In genomic region chrX:4143260-4144018, ce11 we compare ENCODE assay signal across 2 worm cellular contexts.
A peak's percentile ranks its signal among the peaks of the same experiment; 100 is the strongest.
TF ChIP-seq lines count a peak whose summit lies in the region.

No protein-coding gene starts in this region.

TF ChIP-seq in whole organism, L1 larva, 84 proteins besides CTCF, POLR2A, EP300 and RAD21 (continued from another document):
- peak in 1 of 2 experiments; percentile 4 for TF ChIP-seq lin-35 (GFP tag; optimal IDR thresholded peaks at IDR 0.05; lab: Kevin White, UChicago)
- TF ChIP-seq fkh-4 (tag; optimal IDR thresholded peaks at IDR 0.05; lab: Kevin White, UChicago; ENCODE audit: borderline replicate concordance), result no peak
- TF ChIP-seq ztf-11 (tag; optimal IDR thresholded peaks at IDR 0.05; lab: Kevin White, UChicago), result no peak
- TF ChIP-seq sox-4 (tag; optimal IDR thresholded peaks at IDR 0.05; lab: Kevin White, UChicago), result no peak
- TF ChIP-seq ztf-4 (tag; optimal IDR thresholded peaks at IDR 0.05; lab: Kevin White, UChicago), result peak; percentile 51
- no peak for TF ChIP-seq fos-1 (tag; optimal IDR thresholded peaks at IDR 0.05; lab: Kevin White, UChicago)
- no peak for TF ChIP-seq C04F5.9 (tag; optimal IDR thresholded peaks at IDR 0.05; lab: Kevin White, UChicago)
- no peak for TF ChIP-seq ces-1 (GFP tag; optimal IDR thresholded peaks at IDR 0.05; lab: Kevin White, UChicago)
- TF ChIP-seq nhr-20 (tag; optimal IDR thresholded peaks at IDR 0.05; lab: Kevin White, UChicago), result no peak
- TF ChIP-seq zag-1 (tag; optimal IDR thresholded peaks at IDR 0.05; lab: Kevin White, UChicago), result no peak
- TF ChIP-seq nhr-85 (tag; lab: Kevin White, UChicago), result no peak
- no peak for TF ChIP-seq egl-27 (tag; optimal IDR thresholded peaks at IDR 0.05; lab: Kevin White, UChicago)
- TF ChIP-seq nhr-11 (tag; optimal IDR thresholded peaks at IDR 0.05; lab: Kevin White, UChicago), result no peak
- peak; percentile 43 for TF ChIP-seq fkh-8 (tag; optimal IDR thresholded peaks at IDR 0.05; lab: Kevin White, UChicago)
- TF ChIP-seq snpc-4 (tag; optimal IDR thresholded peaks at IDR 0.05; lab: Kevin White, UChicago), result no peak
- TF ChIP-seq ceh-8 (GFP tag; optimal IDR thresholded peaks at IDR 0.05; lab: Kevin White, UChicago), result no peak
- no peak for TF ChIP-seq grh-1 (GFP tag; IDR thresholded peaks at IDR 0.05; lab: Robert Waterston, UW)
- TF ChIP-seq skn-1 (tag; optimal IDR thresholded peaks at IDR 0.05; lab: Kevin White, UChicago), result no peak
- no peak for TF ChIP-seq xbp-1 (tag; optimal IDR thresholded peaks at IDR 0.05; lab: Kevin White, UChicago)
- no peak for TF ChIP-seq mef-2 (tag; optimal IDR thresholded peaks at IDR 0.05; lab: Kevin White, UChicago)
- no peak for TF ChIP-seq unc-98 (GFP tag; IDR thresholded peaks at IDR 0.05; lab: Robert Waterston, UW)
- TF ChIP-seq nhr-47 (tag; optimal IDR thresholded peaks at IDR 0.05; lab: Kevin White, UChicago), result no peak
- TF ChIP-seq mab-9 (GFP tag; IDR thresholded peaks at IDR 0.05; lab: Robert Waterston, UW), result no peak
- no peak for TF ChIP-seq pag-3 (tag; optimal IDR thresholded peaks at IDR 0.05; lab: Kevin White, UChicago; ENCODE audit: borderline replicate concordance, insufficient read depth)
- TF ChIP-seq ceh-88 (GFP tag; IDR thresholded peaks at IDR 0.05; lab: Robert Waterston, UW), result no peak
- peak; percentile 33 for TF ChIP-seq blmp-1 (tag; optimal IDR thresholded peaks at IDR 0.05; lab: Kevin White, UChicago)
- TF ChIP-seq nhr-28 (tag; optimal IDR thresholded peaks at IDR 0.05; lab: Kevin White, UChicago), result no peak
- no peak for TF ChIP-seq zip-4 (GFP tag; optimal IDR thresholded peaks at IDR 0.05; lab: Kevin White, UChicago)
- TF ChIP-seq elt-3 (tag; optimal IDR thresholded peaks at IDR 0.05; lab: Kevin White, UChicago), result no peak
- TF ChIP-seq ets-5 (GFP tag; IDR thresholded peaks at IDR 0.05; lab: Robert Waterston, UW), result no peak
- TF ChIP-seq nhr-76 (tag; optimal IDR thresholded peaks at IDR 0.05; lab: Kevin White, UChicago), result no peak
- no peak for TF ChIP-seq lin-13 (GFP tag; optimal IDR thresholded peaks at IDR 0.05; lab: Kevin White, UChicago)
- TF ChIP-seq C16A3.4 (tag; optimal IDR thresholded peaks at IDR 0.05; lab: Kevin White, UChicago), result no peak
- no peak for TF ChIP-seq hpl-2 (GFP tag; optimal IDR thresholded peaks at IDR 0.05; lab: Kevin White, UChicago)
- TF ChIP-seq efl-3 (GFP tag; optimal IDR thresholded peaks at IDR 0.05; lab: Kevin White, UChicago), result no peak
- TF ChIP-seq aha-1 (tag; optimal IDR thresholded peaks at IDR 0.05; lab: Kevin White, UChicago), result no peak
- peak; percentile 50 for TF ChIP-seq mep-1 (tag; optimal IDR thresholded peaks at IDR 0.05; lab: Kevin White, UChicago)
- no peak for TF ChIP-seq tlp-1 (tag; optimal IDR thresholded peaks at IDR 0.05; lab: Kevin White, UChicago)
- TF ChIP-seq lir-3 (tag; optimal IDR thresholded peaks at IDR 0.05; lab: Kevin White, UChicago; ENCODE audit: poor library complexity), result no peak
- TF ChIP-seq elt-2 (tag; optimal IDR thresholded peaks at IDR 0.05; lab: Kevin White, UChicago), result no peak
- no peak for TF ChIP-seq efl-1 (optimal IDR thresholded peaks at IDR 0.05; lab: Kevin White, UChicago)
- TF ChIP-seq efl-1 (GFP tag; optimal IDR thresholded peaks at IDR 0.05 in 1 of 2; lab: Kevin White, UChicago), result peak in 1 of 2 experiments; percentile 50
- TF ChIP-seq nhr-19 (GFP tag; conservative IDR thresholded peaks at IDR 0.05; lab: Robert Waterston, UW), result no peak
- no peak for TF ChIP-seq alr-1 (tag; optimal IDR thresholded peaks at IDR 0.05; lab: Kevin White, UChicago; ENCODE audit: borderline replicate concordance)
- TF ChIP-seq aly-2 (tag; optimal IDR thresholded peaks at IDR 0.05; lab: Kevin White, UChicago), result no peak
- no peak for TF ChIP-seq dpl-1 (GFP tag; optimal IDR thresholded peaks at IDR 0.05; lab: Kevin White, UChicago)
- TF ChIP-seq lin-39 (tag; optimal IDR thresholded peaks at IDR 0.05; lab: Kevin White, UChicago), result no peak
- peak; percentile 19 for TF ChIP-seq unc-86 (tag; optimal IDR thresholded peaks at IDR 0.05; lab: Kevin White, UChicago)
- TF ChIP-seq rnt-1 (tag; optimal IDR thresholded peaks at IDR 0.05; lab: Kevin White, UChicago), result no peak
- no peak for TF ChIP-seq ceh-90 (tag; optimal IDR thresholded peaks at IDR 0.05; lab: Kevin White, UChicago)
- TF ChIP-seq nhr-84 (tag; optimal IDR thresholded peaks at IDR 0.05; lab: Kevin White, UChicago), result no peak
- no peak for TF ChIP-seq fkh-10 (GFP tag; optimal IDR thresholded peaks at IDR 0.05; lab: Kevin White, UChicago)
- TF ChIP-seq pqm-1 (tag; optimal IDR thresholded peaks at IDR 0.05; lab: Kevin White, UChicago), result no peak
TF ChIP-seq in whole organism, L1 larva: peak in this region for 8.

TF ChIP-seq in whole organism, L4 larva, 104 proteins besides CTCF, POLR2A, EP300 and RAD21 (continued from another document):
- TF ChIP-seq madf-5 (GFP tag; IDR thresholded peaks at IDR 0.05; lab: Robert Waterston, UW), result no peak
- no peak for TF ChIP-seq F26F4.8 (GFP tag; conservative IDR thresholded peaks at IDR 0.05; lab: Robert Waterston, UW)
- TF ChIP-seq lin-29 (GFP tag; IDR thresholded peaks at IDR 0.05; lab: Robert Waterston, UW), result no peak; the same call in 1 of the 2 replicates
- TF ChIP-seq madf-9 (GFP tag; conservative IDR thresholded peaks at IDR 0.05; lab: Robert Waterston, UW), result no peak
- TF ChIP-seq saeg-2 (GFP tag; IDR thresholded peaks at IDR 0.05; lab: Robert Waterston, UW), result no peak
- no peak for TF ChIP-seq nhr-10 (tag; optimal IDR thresholded peaks at IDR 0.05; lab: Kevin White, UChicago)
- no peak for TF ChIP-seq skn-1 (tag; optimal IDR thresholded peaks at IDR 0.05; lab: Kevin White, UChicago)
- TF ChIP-seq zfp-2 (tag; optimal IDR thresholded peaks at IDR 0.05; lab: Kevin White, UChicago), result no peak
- TF ChIP-seq nhr-11 (tag; optimal IDR thresholded peaks at IDR 0.05; lab: Kevin White, UChicago), result peak; percentile 8
- TF ChIP-seq ceh-20 (GFP tag; IDR thresholded peaks at IDR 0.05; lab: Robert Waterston, UW), result no peak
- TF ChIP-seq ama-1 (optimal IDR thresholded peaks at IDR 0.05; lab: Kevin White, UChicago), result peak; percentile 34
- no peak for TF ChIP-seq egl-43 (GFP tag; IDR thresholded peaks at IDR 0.05; lab: Robert Waterston, UW)
- TF ChIP-seq aha-1 (tag; lab: Kevin White, UChicago), result peak; percentile 98
- no peak for TF ChIP-seq lin-1 (GFP tag; IDR thresholded peaks at IDR 0.05; lab: Robert Waterston, UW)
- TF ChIP-seq nhr-42 (GFP tag; IDR thresholded peaks at IDR 0.05; lab: Robert Waterston, UW), result no peak
- TF ChIP-seq daf-8 (GFP tag; IDR thresholded peaks at IDR 0.05; lab: Robert Waterston, UW), result no peak
- TF ChIP-seq nhr-28 (tag; optimal IDR thresholded peaks at IDR 0.05; lab: Kevin White, UChicago), result no peak
- TF ChIP-seq F37D6.2 (tag; optimal IDR thresholded peaks at IDR 0.05; lab: Kevin White, UChicago), result no peak
- no peak for TF ChIP-seq T20F7.1 (GFP tag; optimal IDR thresholded peaks at IDR 0.05; lab: Kevin White, UChicago)
- TF ChIP-seq rbr-2 (tag; optimal IDR thresholded peaks at IDR 0.05; lab: Kevin White, UChicago), result no peak
- TF ChIP-seq aly-2 (tag; optimal IDR thresholded peaks at IDR 0.05; lab: Kevin White, UChicago), result no peak
- TF ChIP-seq dpl-1 (GFP tag; optimal IDR thresholded peaks at IDR 0.05; lab: Kevin White, UChicago), result no peak
- TF ChIP-seq spr-1 (tag; optimal IDR thresholded peaks at IDR 0.05; lab: Kevin White, UChicago), result peak; percentile 7
- TF ChIP-seq F10B5.3 (tag; optimal IDR thresholded peaks at IDR 0.05; lab: Kevin White, UChicago), result no peak
- TF ChIP-seq hmg-1.1 (GFP tag; IDR thresholded peaks at IDR 0.05; lab: Robert Waterston, UW), result no peak
- no peak for TF ChIP-seq daf-16 (GFP tag; optimal IDR thresholded peaks at IDR 0.05; lab: Kevin White, UChicago)
- peak; percentile 83 for TF ChIP-seq daf-16 (tag; optimal IDR thresholded peaks at IDR 0.05; lab: Kevin White, UChicago)
- no peak for TF ChIP-seq Y105C5A.15 (GFP tag; IDR thresholded peaks at IDR 0.05; lab: Robert Waterston, UW)
- TF ChIP-seq lsy-2 (tag; optimal IDR thresholded peaks at IDR 0.05; lab: Kevin White, UChicago), result peak; percentile 21 to 35
- peak; percentile 56 for TF ChIP-seq hlh-11 (tag; optimal IDR thresholded peaks at IDR 0.05; lab: Kevin White, UChicago)
- TF ChIP-seq nhr-48 (tag; optimal IDR thresholded peaks at IDR 0.05; lab: Kevin White, UChicago), result peak; percentile 40
- TF ChIP-seq php-3 (GFP tag; IDR thresholded peaks at IDR 0.05; lab: Robert Waterston, UW), result no peak
- peak; percentile 80 for TF ChIP-seq mxl-3 (GFP tag; optimal IDR thresholded peaks at IDR 0.05; lab: Kevin White, UChicago)
- TF ChIP-seq mep-1 (tag; optimal IDR thresholded peaks at IDR 0.05; lab: Kevin White, UChicago), result no peak
- TF ChIP-seq mxl-2 (GFP tag; conservative IDR thresholded peaks at IDR 0.05; lab: Robert Waterston, UW), result no peak
- no peak for TF ChIP-seq nhr-111 (GFP tag; optimal IDR thresholded peaks at IDR 0.05; lab: Kevin White, UChicago)
- TF ChIP-seq mdl-1 (tag; optimal IDR thresholded peaks at IDR 0.05; lab: Kevin White, UChicago), result peak; percentile 67 to 82
- TF ChIP-seq nhr-25 (tag; optimal IDR thresholded peaks at IDR 0.05; lab: Kevin White, UChicago; ENCODE audit: borderline replicate concordance, insufficient read depth), result no peak
- no peak for TF ChIP-seq ztf-7 (tag; optimal IDR thresholded peaks at IDR 0.05; lab: Kevin White, UChicago)
